Fruit fly (Drosophila melanogaster): ENCODE measurements around the gene eRF3.
A peak's percentile ranks its signal among the peaks of the same experiment; 100 is the strongest.

Gene eRF3

DNA sequence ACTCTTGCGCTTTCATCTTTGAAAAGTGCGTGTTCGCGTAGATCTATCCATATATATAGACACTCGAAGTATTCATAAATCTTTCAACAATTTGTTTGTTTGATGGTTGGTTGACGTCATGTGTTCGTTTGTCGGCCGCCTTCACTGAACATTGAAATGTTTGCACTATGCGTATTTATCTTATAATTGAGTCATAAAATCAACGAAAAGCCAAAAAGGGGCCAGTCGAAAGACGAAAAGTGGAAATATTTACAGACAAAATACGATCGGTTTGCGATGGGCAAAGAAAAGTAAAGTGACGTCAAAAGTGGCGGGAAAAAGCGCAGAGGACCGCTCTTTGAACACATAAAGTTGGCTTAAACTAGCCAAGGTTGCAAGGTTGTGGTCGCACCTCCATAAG lies 53.1 kb downstream of the eRF3 start (continued):
- TF ChIP-seq Vsx1 (GFP tag; optimal IDR thresholded peaks at IDR 0.05) (peak; percentile 56), Dll (GFP tag; IDR thresholded peaks at IDR 0.05; ENCODE audit: partially characterized antibody) (no peak), Abd-B (GFP tag; optimal IDR thresholded peaks at IDR 0.05) (no peak), CG2875 (GFP tag; optimal IDR thresholded peaks at IDR 0.05) (peak; percentile 56), stwl (tag; optimal IDR thresholded peaks at IDR 0.05) (peak; percentile 18), E2f1 (GFP tag; IDR thresholded peaks at IDR 0.05) (no peak), vfl (GFP tag; optimal IDR thresholded peaks at IDR 0.05) (no peak), crp (GFP tag; optimal IDR thresholded peaks at IDR 0.05) (no peak), CoRest (tag; optimal IDR thresholded peaks at IDR 0.05) (peak; percentile 10), cas (GFP tag; IDR thresholded peaks at IDR 0.05) (no peak), lilli (GFP tag; optimal IDR thresholded peaks at IDR 0.05) (no peak), shn (GFP tag; optimal IDR thresholded peaks at IDR 0.05) (no peak), Sin3A (optimal IDR thresholded peaks at IDR 0.05) (no peak), CG3838 (GFP tag; optimal IDR thresholded peaks at IDR 0.05) (no peak), Mrtf (GFP tag; IDR thresholded peaks at IDR 0.05) (no peak), sima (GFP tag; optimal IDR thresholded peaks at IDR 0.05) (no peak), CG43689 (GFP tag; IDR thresholded peaks at IDR 0.05) (no peak), CG5953 (GFP tag; IDR thresholded peaks at IDR 0.05) (no peak), chinmo (GFP tag; IDR thresholded peaks at IDR 0.05; ENCODE audit: partially characterized antibody) (no peak), CTCF (GFP tag; optimal IDR thresholded peaks at IDR 0.05) (peak; percentile 20), kay (GFP tag; optimal IDR thresholded peaks at IDR 0.05) (peak; percentile 9), usp (GFP tag; optimal IDR thresholded peaks at IDR 0.05) (no peak), Nf-YB (GFP tag; optimal IDR thresholded peaks at IDR 0.05) (peak; percentile 37), Hr39 (optimal IDR thresholded peaks at IDR 0.05) (no peak), CG7556 (GFP tag; optimal IDR thresholded peaks at IDR 0.05) (peak; percentile 24), CG34422 (GFP tag; IDR thresholded peaks at IDR 0.05) (no peak), HLHmδ (GFP tag; optimal IDR thresholded peaks at IDR 0.05) (no peak), Hr78 (GFP tag; optimal IDR thresholded peaks at IDR 0.05) (peak in 1 of 2 experiments; percentile 36), Mes4 (GFP tag; optimal IDR thresholded peaks at IDR 0.05) (no peak), bcd (GFP tag; optimal IDR thresholded peaks at IDR 0.05) (no peak), CG31224 (GFP tag; IDR thresholded peaks at IDR 0.05) (no peak), gsb (GFP tag; IDR thresholded peaks at IDR 0.05) (no peak), prd (optimal IDR thresholded peaks at IDR 0.05) (no peak), prd (GFP tag; IDR thresholded peaks at IDR 0.05) (no peak), CG10565 (GFP tag; optimal IDR thresholded peaks at IDR 0.05) (no peak), Camta (GFP tag; optimal IDR thresholded peaks at IDR 0.05) (no peak), Hand (GFP tag; optimal IDR thresholded peaks at IDR 0.05) (no peak), Fer3 (tag; optimal IDR thresholded peaks at IDR 0.05) (peak; percentile 15), CG33557 (GFP tag; optimal IDR thresholded peaks at IDR 0.05) (peak; percentile 68), schlank (tag; optimal IDR thresholded peaks at IDR 0.05) (no peak), chm (GFP tag; IDR thresholded peaks at IDR 0.05) (peak; percentile 41; the same call in 1 of the 2 replicates), CG31388 (GFP tag; optimal IDR thresholded peaks at IDR 0.05) (no peak), B-H2 (GFP tag; optimal IDR thresholded peaks at IDR 0.05) (no peak), CG10366 (GFP tag; IDR thresholded peaks at IDR 0.05) (no peak), Taf1 (GFP tag; IDR thresholded peaks at IDR 0.05) (no peak), CG10209 (GFP tag; optimal IDR thresholded peaks at IDR 0.05) (peak; percentile 23), odd (GFP tag; optimal IDR thresholded peaks at IDR 0.05) (peak; percentile 56), BtbVII (GFP tag; optimal IDR thresholded peaks at IDR 0.05) (peak; percentile 40)

Measured in whole organism, embryonic.